Worm (Caenorhabditis elegans) whole organism, L4 larva: ENCODE measurements around the gene B0563.8.

Experiments used
- F10B5.3 ChIP-seq: sonication (generic microtip); optimal IDR thresholded peaks from 2 replicates; lab custom pipeline; 2016; ENCODE audit warnings: mild to moderate bottlenecking, missing genetic modification characterization, missing compliant biosample characterization
- F37D6.2 ChIP-seq: sonication (generic microtip); optimal IDR thresholded peaks from 2 replicates; lab custom pipeline; 2016; ENCODE audit warnings: mild to moderate bottlenecking, missing genetic modification characterization, missing compliant biosample characterization
- F44E2.7 ChIP-seq: fragments of 200-800 bp; sonication (Bioruptor generic); IDR thresholded peaks from 2 replicates; pipeline ENCODE4 v2.1.2; 2022; ENCODE audit warnings: missing genetic modification characterization, missing compliant biosample characterization
- Y105C5A.15 ChIP-seq: fragments of 200-800 bp; sonication (Bioruptor generic); IDR thresholded peaks from 2 replicates; pipeline ENCODE4 v1.3.6; 2022; ENCODE audit warnings: missing genetic modification characterization, missing compliant biosample characterization
- Y48G9A.11 ChIP-seq: fragments of 200-800 bp; sonication (Bioruptor generic); IDR thresholded peaks from 2 replicates; pipeline ENCODE4 v1.3.6; 2022; ENCODE audit warnings: missing genetic modification reagents, missing genetic modification characterization, missing compliant biosample characterization
- Y75B8A.6 ChIP-seq: fragments of 200-800 bp; sonication (Bioruptor generic); IDR thresholded peaks from 2 replicates; pipeline ENCODE4 v1.3.6; 2022; ENCODE audit warnings: missing genetic modification reagents, missing genetic modification characterization, missing compliant biosample characterization
- aha-1 ChIP-seq: fragments of 150-350 bp; peaks from one replicate; lab custom pipeline; 2014; ENCODE audit warnings: missing biosample characterization, missing genetic modification characterization
- daf-12 ChIP-seq: fragments of 150-350 bp; optimal IDR thresholded peaks from 2 replicates; lab custom pipeline; 2014; ENCODE audit warnings: missing biosample characterization, missing genetic modification reagents, missing genetic modification characterization
- daf-19 ChIP-seq: fragments of 200-800 bp; sonication (Bioruptor generic); conservative IDR thresholded peaks from 2 replicates; pipeline ENCODE4 v1.3.6; 2022; ENCODE audit warnings: missing genetic modification characterization, missing compliant biosample characterization
- fos-1 ChIP-seq: fragments of 150-350 bp; optimal IDR thresholded peaks from 2 replicates; lab custom pipeline; 2014; ENCODE audit warnings: missing biosample characterization, missing genetic modification characterization
- lim-7 ChIP-seq: fragments of 200-800 bp; sonication (Bioruptor generic); IDR thresholded peaks from 2 replicates; pipeline ENCODE4 v1.3.6; 2022; ENCODE audit warnings: missing genetic modification characterization, missing compliant biosample characterization
- lin-1 ChIP-seq: fragments of 200-800 bp; sonication (Bioruptor generic); IDR thresholded peaks from 2 replicates; pipeline ENCODE4 v1.3.6; 2022; ENCODE audit warnings: missing genetic modification reagents, missing genetic modification characterization, missing compliant biosample characterization
- madf-5 ChIP-seq, 2 experiments: fragments of 200-800 bp; sonication (Bioruptor generic); IDR thresholded peaks; 2 replicates each; pipeline ENCODE4 v1.3.6; 2022; ENCODE audit warnings: missing compliant biosample characterization in 2 of 2, missing genetic modification characterization in 2 of 2
- madf-9 ChIP-seq: fragments of 200-800 bp; sonication (Bioruptor generic); conservative IDR thresholded peaks from 2 replicates; pipeline ENCODE4 v1.3.6; 2022; ENCODE audit warnings: missing genetic modification reagents, missing genetic modification characterization, missing compliant biosample characterization
- mdt-29 ChIP-seq: fragments of 200-800 bp; sonication (Bioruptor generic); IDR thresholded peaks from 2 replicates; pipeline ENCODE4 v1.3.6; 2022; ENCODE audit warnings: missing genetic modification reagents, missing genetic modification characterization, missing compliant biosample characterization
- mes-2 ChIP-seq: sonication (generic microtip); optimal IDR thresholded peaks from 2 replicates; lab custom pipeline; 2016; ENCODE audit warnings: missing genotype, mild to moderate bottlenecking, missing genetic modification characterization, missing compliant biosample characterization; ENCODE audit not compliant: poor library complexity, severe bottlenecking
- nhr-11 ChIP-seq: fragments of 150-350 bp; optimal IDR thresholded peaks from 2 replicates; lab custom pipeline; 2014; ENCODE audit warnings: missing biosample characterization, missing genetic modification characterization
- nhr-111 ChIP-seq: fragments of 200-800 bp; sonication (Bioruptor generic); optimal IDR thresholded peaks from 2 replicates; lab custom pipeline; 2018; ENCODE audit warnings: mild to moderate bottlenecking, missing genetic modification characterization, missing compliant biosample characterization
- nhr-28 ChIP-seq: fragments of 150-350 bp; optimal IDR thresholded peaks from 2 replicates; lab custom pipeline; 2014; ENCODE audit warnings: missing biosample characterization, missing genetic modification characterization
- nhr-48 ChIP-seq: sonication (generic microtip); optimal IDR thresholded peaks from 2 replicates; lab custom pipeline; 2016; ENCODE audit warnings: mild to moderate bottlenecking, missing genetic modification characterization, missing compliant biosample characterization
- nhr-6 ChIP-seq: fragments of 150-350 bp; optimal IDR thresholded peaks from 2 replicates; lab custom pipeline; 2014; ENCODE audit warnings: missing biosample characterization, missing genetic modification characterization
- nhr-76 ChIP-seq: fragments of 150-350 bp; optimal IDR thresholded peaks from 2 replicates; lab custom pipeline; 2014; ENCODE audit warnings: missing biosample characterization, missing genetic modification characterization
- snpc-4 ChIP-seq: fragments of 150-350 bp; optimal IDR thresholded peaks from 2 replicates; lab custom pipeline; 2014; ENCODE audit warnings: missing biosample characterization, missing genetic modification characterization
- spr-1 ChIP-seq: sonication (generic microtip); optimal IDR thresholded peaks from 2 replicates; lab custom pipeline; 2016; ENCODE audit warnings: mild to moderate bottlenecking, missing genetic modification characterization, missing compliant biosample characterization
- tag-97 ChIP-seq: fragments of 200-800 bp; sonication (Bioruptor generic); IDR thresholded peaks from 2 replicates; pipeline ENCODE4 v1.3.6; 2022; ENCODE audit warnings: missing genetic modification characterization, missing compliant biosample characterization
- unc-62 ChIP-seq, 3 experiments: fragments of 150-350 bp in 1 of 3; sonication (generic microtip); optimal IDR thresholded peaks in 2 of 3; peaks in 1 of 3; 1 replicate in 1 of 3; 2 replicates in 2 of 3; lab custom pipeline; 2014 to 2017; ENCODE audit warnings: missing biosample characterization in 3 of 3, missing genetic modification characterization in 3 of 3, missing genetic modification reagents in 3 of 3, missing genotype in 1 of 3
- zfp-2 ChIP-seq: sonication (generic microtip); optimal IDR thresholded peaks from 2 replicates; lab custom pipeline; 2016; ENCODE audit warnings: mild to moderate bottlenecking, missing genetic modification characterization, missing compliant biosample characterization
- zip-2 ChIP-seq: fragments of 150-350 bp; optimal IDR thresholded peaks from 2 replicates; lab custom pipeline; 2014; ENCODE audit warnings: missing biosample characterization, missing genetic modification characterization

B0563.8 gene

DNA sequence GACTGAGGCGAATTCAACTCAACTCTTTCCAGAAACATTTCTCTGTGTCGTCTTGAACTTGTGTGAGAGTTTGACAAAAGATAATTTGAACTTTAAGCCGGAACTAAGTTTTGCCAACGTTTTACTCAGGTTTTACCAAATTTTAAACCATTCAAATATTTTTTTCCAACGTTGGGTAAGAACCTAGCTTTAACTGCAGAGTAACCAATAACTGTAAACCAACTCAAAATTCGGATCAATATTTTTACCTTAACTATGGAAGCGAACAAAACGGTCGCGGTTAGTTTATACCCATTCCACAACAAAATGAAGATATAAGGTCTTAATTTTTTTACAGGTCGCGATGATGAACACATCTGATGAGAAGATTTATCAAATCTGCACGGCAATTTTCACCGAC, 1.6 kb downstream of the B0563.8 start:
- TF ChIP-seq fos-1 (tag; lab: Kevin White, UChicago), result no peak
- peak in 1 of 2 experiments; percentile 94 for TF ChIP-seq unc-62 (GFP tag; optimal IDR thresholded peaks at IDR 0.05 in 1 of 2; lab: Kevin White, UChicago)
- no peak for TF ChIP-seq unc-62 (tag; optimal IDR thresholded peaks at IDR 0.05; lab: Kevin White, UChicago)
- TF ChIP-seq madf-9 (GFP tag; lab: Robert Waterston, UW), result no peak
- TF ChIP-seq F37D6.2 (tag; lab: Kevin White, UChicago), result no peak
- no peak for TF ChIP-seq nhr-28
- no peak for TF ChIP-seq lim-7
- TF ChIP-seq nhr-48, result no peak

DNA sequence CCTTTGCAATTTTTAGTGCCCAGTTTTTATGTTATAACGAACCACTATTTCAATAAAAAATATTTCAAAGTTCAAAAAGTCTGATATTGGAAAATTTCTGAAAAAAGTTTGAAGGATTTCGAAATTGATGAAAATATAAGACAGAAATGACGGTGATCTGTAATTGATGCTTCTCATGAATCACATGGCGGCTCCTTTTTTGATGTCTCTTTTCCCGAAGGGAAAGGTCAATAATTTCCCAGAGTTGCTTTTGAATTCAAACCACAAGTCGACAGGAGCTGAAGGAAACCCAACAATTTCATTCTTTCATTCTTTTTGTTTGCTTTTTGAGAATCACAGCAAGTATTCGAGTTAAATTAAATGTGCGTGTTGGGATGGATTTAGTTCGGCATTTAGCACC, 2.0 kb downstream of the B0563.8 start, which contains the start of gene B0563.18:
B0563.18 (plus strand) TSS at position 301 of the 400 bp plus-strand sequence.
- TF ChIP-seq madf-5 (GFP tag; IDR thresholded peaks at IDR 0.05; lab: Robert Waterston, UW) (no peak), nhr-6 (tag; lab: Kevin White, UChicago) (no peak), zfp-2 (tag; lab: Kevin White, UChicago) (no peak), nhr-76 (tag; lab: Kevin White, UChicago) (no peak), nhr-11 (no peak), zip-2 (tag; lab: Kevin White, UChicago) (no peak), spr-1 (tag; lab: Kevin White, UChicago) (no peak), mdt-29 (GFP tag; lab: Robert Waterston, UW) (no peak), Y105C5A.15 (GFP tag; lab: Robert Waterston, UW) (no peak), F10B5.3 (tag; lab: Kevin White, UChicago) (no peak)
- TF ChIP-seq, all 104 proteins: peak for 0

DNA sequence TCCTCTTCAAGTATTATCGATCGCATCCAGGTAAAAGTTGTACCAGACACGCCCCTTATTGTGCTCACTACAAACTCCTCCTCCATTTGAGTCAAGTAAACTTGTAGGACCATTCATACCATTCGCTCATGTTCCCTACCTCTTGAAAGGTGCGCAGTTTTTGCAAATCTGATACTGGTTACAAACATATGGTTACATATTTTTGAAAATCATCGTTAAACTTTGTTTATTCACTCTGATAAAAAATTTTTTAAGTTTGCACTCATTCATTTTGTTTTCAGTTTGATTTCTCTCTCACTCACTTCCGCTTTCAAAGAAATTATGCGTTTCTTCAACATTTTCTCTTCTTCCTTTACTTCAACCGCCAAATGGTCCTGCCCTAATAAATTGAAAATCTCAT, 3.1 kb downstream of the B0563.8 start, which contains the start of gene B0563.1:
B0563.1 (plus strand) TSS at position 301 of the 400 bp plus-strand sequence.
- TF ChIP-seq Y48G9A.11 (GFP tag; lab: Robert Waterston, UW), result no peak

DNA sequence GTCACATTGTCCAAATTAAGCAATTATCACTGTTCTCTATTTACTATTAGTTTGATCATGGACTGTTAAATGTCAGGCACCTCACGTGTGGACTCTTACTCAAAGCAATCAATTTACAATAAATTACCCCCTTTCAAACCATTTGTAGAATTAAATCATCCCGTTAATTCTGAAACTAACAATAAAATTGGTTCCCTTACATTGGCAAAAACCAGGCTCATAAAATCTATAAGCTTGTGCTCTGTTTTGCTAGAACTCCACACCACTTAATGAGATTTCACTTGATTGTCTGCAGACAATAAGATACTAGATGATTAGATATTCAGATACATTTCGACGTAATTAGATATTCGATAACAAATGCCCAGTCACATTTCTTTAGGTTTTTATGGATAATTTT, 4.3 kb downstream of the B0563.8 start:
- TF ChIP-seq unc-62 (GFP tag; optimal IDR thresholded peaks at IDR 0.05 in 1 of 2; lab: Kevin White, UChicago), result peak in 1 of 2 experiments; percentile 91
- no peak for TF ChIP-seq unc-62 (tag; optimal IDR thresholded peaks at IDR 0.05; lab: Kevin White, UChicago)
- no peak for TF ChIP-seq mes-2 (tag; lab: Kevin White, UChicago)
- no peak for TF ChIP-seq tag-97

DNA sequence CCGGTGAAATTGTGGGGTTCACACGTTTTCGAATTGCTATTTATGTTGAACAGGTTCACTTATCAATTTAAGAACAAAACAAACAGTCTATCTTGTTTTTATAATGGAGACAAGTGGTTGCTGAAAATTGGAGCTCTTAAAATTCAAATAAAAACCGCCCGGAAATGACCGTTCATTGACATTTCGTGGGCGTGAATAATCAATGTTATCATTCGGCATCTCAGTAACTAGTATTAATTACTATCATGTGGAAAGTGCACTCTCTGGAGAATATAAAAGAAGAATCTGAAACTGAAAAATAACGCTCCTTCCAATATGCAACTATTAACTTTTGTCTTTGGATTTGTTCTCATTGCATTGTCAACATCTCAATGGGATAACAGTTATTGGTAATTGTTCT, 6.1 kb downstream of the B0563.8 start, which contains the start of gene B0563.9:
B0563.9 (plus strand) TSS at position 301 of the 400 bp plus-strand sequence.
- TF ChIP-seq lin-1 (GFP tag; lab: Robert Waterston, UW), result no peak

DNA sequence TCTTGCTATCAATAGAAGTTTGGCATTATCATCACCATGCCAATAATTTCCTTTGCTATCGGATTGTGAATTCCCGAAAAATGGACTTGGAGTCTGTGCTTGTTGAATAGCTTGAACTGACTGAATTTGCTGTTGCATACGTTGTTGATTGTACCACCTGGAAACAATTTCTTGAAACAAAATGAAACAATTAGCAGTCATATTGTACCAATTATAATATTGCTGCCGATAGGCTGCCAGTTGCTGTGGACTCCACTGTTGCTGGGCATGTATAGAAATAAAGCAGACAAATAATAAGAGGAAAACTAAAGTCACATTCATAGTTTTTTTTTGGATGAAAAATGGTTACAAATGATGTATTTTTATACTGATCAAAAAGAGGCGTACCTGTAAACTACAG, 7.4 kb downstream of the B0563.8 start, which contains the start of gene B0563.10:
B0563.10 (minus strand) TSS at position 325 of the 400 bp plus-strand sequence.
- TF ChIP-seq F44E2.7, result no peak
- TF ChIP-seq, all 104 proteins: peak for 0

DNA sequence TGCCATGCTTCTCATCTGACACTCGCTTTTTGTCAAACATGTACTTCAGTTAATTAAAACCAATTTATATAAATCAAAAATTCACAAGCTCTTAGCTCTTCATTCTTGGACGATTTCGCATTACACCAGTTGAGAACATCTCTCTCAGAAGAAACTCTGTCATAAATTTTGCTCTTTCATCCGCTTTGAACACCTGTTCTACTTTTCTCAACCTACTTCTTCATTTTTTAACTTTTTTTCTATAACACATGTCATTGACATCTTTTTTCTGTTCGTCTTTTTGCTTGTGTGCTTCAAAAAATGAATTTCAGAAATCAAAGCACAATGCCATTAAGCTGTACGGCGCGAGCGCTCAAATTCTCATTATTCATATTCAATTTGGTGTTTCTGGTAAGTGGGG, 11.4 kb downstream of the B0563.8 start, which contains the start of gene tsp-11:
tsp-11 (plus strand) TSS at position 301 of the 400 bp plus-strand sequence.
- TF ChIP-seq daf-12 (tag; lab: Kevin White, UChicago), result no peak
- TF ChIP-seq nhr-111, result no peak
- TF ChIP-seq aha-1, result peak; percentile 79
- TF ChIP-seq daf-19, result no peak
- no peak for TF ChIP-seq snpc-4 (tag; lab: Kevin White, UChicago)
- TF ChIP-seq unc-62 (GFP tag; optimal IDR thresholded peaks at IDR 0.05 in 1 of 2; lab: Kevin White, UChicago), result peak in 1 of 2 experiments; percentile 27
- no peak for TF ChIP-seq unc-62 (tag; optimal IDR thresholded peaks at IDR 0.05; lab: Kevin White, UChicago)
- TF ChIP-seq Y75B8A.6 (GFP tag; lab: Robert Waterston, UW), result no peak
